Fruit fly (Drosophila melanogaster): ENCODE measurements around the gene Cht7.

dm6 chr3L:3109417-3110090 lies 2.8 kb upstream of the Cht7 start:
- TF ChIP-seq CG34376 (GFP tag; optimal IDR thresholded peaks at IDR 0.05) (no peak), ems (GFP tag; optimal IDR thresholded peaks at IDR 0.05) (no peak), h (optimal IDR thresholded peaks at IDR 0.05) (no peak), Vsx1 (GFP tag; optimal IDR thresholded peaks at IDR 0.05) (no peak)

Measured in whole organism, embryonic.